Fruit fly (Drosophila melanogaster) whole organism, embryonic: ENCODE results near the gene CG8891.
A peak's percentile ranks its signal among the peaks of the same experiment; 100 is the strongest.

ENCODE experiments used
- CG10366 ChIP-seq: fragments of 200-800 bp; sonication (Bioruptor generic); IDR thresholded peaks from 2 replicates; pipeline ENCODE4 v1.3.6; 2022; ENCODE audit warnings: missing biosample characterization, missing genetic modification characterization
- CG12071 ChIP-seq: fragments of 200-800 bp; sonication (Bioruptor generic); optimal IDR thresholded peaks from 3 replicates; lab custom pipeline; 2018; ENCODE audit warnings: missing biosample characterization, mild to moderate bottlenecking, missing genetic modification characterization
- CG14710 ChIP-seq: fragments of 200-800 bp; sonication (Bioruptor generic); optimal IDR thresholded peaks from 3 replicates; lab custom pipeline; 2019; ENCODE audit warnings: missing biosample characterization, mild to moderate bottlenecking, missing genetic modification characterization, moderate library complexity
- CG1602 ChIP-seq: fragments of 200-800 bp; sonication (Bioruptor generic); optimal IDR thresholded peaks from 3 replicates; lab custom pipeline; 2016; ENCODE audit warnings: missing biosample characterization, missing genetic modification characterization
- CG16815 ChIP-seq: fragments of 200-800 bp; sonication (Bioruptor generic); optimal IDR thresholded peaks from 3 replicates; lab custom pipeline; 2017; ENCODE audit warnings: missing biosample characterization, mild to moderate bottlenecking, missing genetic modification characterization
- CG17328 ChIP-seq: fragments of 200-800 bp; sonication (Bioruptor generic); IDR thresholded peaks from 2 replicates; pipeline ENCODE4 v1.3.6; 2022; ENCODE audit warnings: missing biosample characterization, missing genetic modification characterization
- CG17568 ChIP-seq: fragments of 200-800 bp; sonication (Bioruptor generic); optimal IDR thresholded peaks from 2 replicates; lab custom pipeline; 2018; ENCODE audit warnings: missing biosample characterization, mild to moderate bottlenecking, missing genetic modification characterization, moderate library complexity
- CG2678 ChIP-seq: fragments of 200-800 bp; sonication (Bioruptor generic); optimal IDR thresholded peaks from 3 replicates; lab custom pipeline; 2019; ENCODE audit warnings: missing biosample characterization, mild to moderate bottlenecking, missing genetic modification characterization, moderate library complexity
- CG31388 ChIP-seq: fragments of 200-800 bp; sonication (Bioruptor generic); optimal IDR thresholded peaks from 2 replicates; lab custom pipeline; 2016; ENCODE audit warnings: missing biosample characterization, missing genetic modification characterization
- CG32532 ChIP-seq: fragments of 200-800 bp; sonication (Bioruptor generic); IDR thresholded peaks from 2 replicates; pipeline ENCODE4 v1.3.6; 2022; ENCODE audit warnings: missing biosample characterization, missing genetic modification characterization
- CG3281 ChIP-seq: fragments of 200-800 bp; sonication (Bioruptor generic); optimal IDR thresholded peaks from 3 replicates; lab custom pipeline; 2017; ENCODE audit warnings: missing biosample characterization, mild to moderate bottlenecking, missing genetic modification characterization
- CG3407 ChIP-seq: fragments of 200-800 bp; sonication (Bioruptor generic); optimal IDR thresholded peaks from 2 replicates; lab custom pipeline; 2018; ENCODE audit warnings: missing biosample characterization, mild to moderate bottlenecking, missing genetic modification characterization
- CG34422 ChIP-seq: fragments of 200-800 bp; sonication (Bioruptor generic); IDR thresholded peaks from 3 replicates; pipeline ENCODE4 v1.3.6; 2022; ENCODE audit warnings: missing biosample characterization, missing genetic modification characterization
- CG3847 ChIP-seq: fragments of 200-800 bp; sonication (Bioruptor generic); IDR thresholded peaks from 2 replicates; pipeline ENCODE4 v1.3.6; 2022; ENCODE audit warnings: missing biosample characterization, missing genetic modification characterization
- CG4328 ChIP-seq: fragments of 200-800 bp; sonication (Bioruptor generic); optimal IDR thresholded peaks from 3 replicates; lab custom pipeline; 2017; ENCODE audit warnings: missing biosample characterization, missing genetic modification reagents, missing genetic modification characterization
- CG8388 ChIP-seq: fragments of 200-800 bp; sonication (Bioruptor generic); optimal IDR thresholded peaks from 2 replicates; lab custom pipeline; 2019; ENCODE audit warnings: missing biosample characterization, mild to moderate bottlenecking, missing genetic modification characterization, moderate library complexity
- CG8924 ChIP-seq: fragments of 200-800 bp; optimal IDR thresholded peaks from 3 replicates; lab custom pipeline; 2019; ENCODE audit warnings: missing biosample characterization, mild to moderate bottlenecking, missing genetic modification characterization, moderate library complexity
- CG9817 ChIP-seq: fragments of 200-800 bp; sonication (Bioruptor generic); optimal IDR thresholded peaks from 2 replicates; lab custom pipeline; 2018; ENCODE audit warnings: missing biosample characterization, mild to moderate bottlenecking, missing genetic modification characterization, moderate library complexity
- CG9876 ChIP-seq: fragments of 200-800 bp; sonication (Bioruptor generic); optimal IDR thresholded peaks from 2 replicates; lab custom pipeline; 2016; ENCODE audit warnings: missing biosample characterization, missing genetic modification characterization
- D19A ChIP-seq: fragments of 200-800 bp; optimal IDR thresholded peaks from 3 replicates; lab custom pipeline; 2019; ENCODE audit warnings: missing biosample characterization, mild to moderate bottlenecking, missing genetic modification characterization, moderate library complexity
- D19B ChIP-seq: fragments of 200-800 bp; sonication (Bioruptor generic); optimal IDR thresholded peaks from 2 replicates; lab custom pipeline; 2017; ENCODE audit warnings: missing biosample characterization, mild to moderate bottlenecking, missing genetic modification characterization
- E2f2 ChIP-seq: fragments of 200-800 bp; sonication (Bioruptor generic); IDR thresholded peaks from 2 replicates; pipeline ENCODE4 v1.3.6; 2022; ENCODE audit warnings: missing biosample characterization, missing genetic modification characterization
- Eip74EF ChIP-seq, 2 experiments: fragments of 200-800 bp in 1 of 2; fragments of >200 bp in 1 of 2; sonication (Bioruptor generic) in 1 of 2; optimal IDR thresholded peaks; 2 replicates each; lab custom pipeline; 2017 to 2019; ENCODE audit warnings: missing biosample characterization in 2 of 2, missing genetic modification characterization in 2 of 2, mild to moderate bottlenecking in 1 of 2, moderate library complexity in 1 of 2
- Fer2 ChIP-seq: fragments of 200-800 bp; sonication (Bioruptor generic); optimal IDR thresholded peaks from 2 replicates; lab custom pipeline; 2018; ENCODE audit warnings: missing biosample characterization, mild to moderate bottlenecking, missing genetic modification characterization, moderate library complexity
- HLH54F ChIP-seq: fragments of 200-800 bp; sonication (Bioruptor generic); optimal IDR thresholded peaks from 3 replicates; lab custom pipeline; 2016; ENCODE audit warnings: missing biosample characterization, missing genetic modification characterization
- HmgZ ChIP-seq: fragments of 200-800 bp; sonication (Bioruptor generic); optimal IDR thresholded peaks from 2 replicates; lab custom pipeline; 2018; ENCODE audit warnings: missing biosample characterization, mild to moderate bottlenecking, missing genetic modification characterization
- Lim3 ChIP-seq: fragments of 200-800 bp; sonication (Bioruptor generic); IDR thresholded peaks from 2 replicates; pipeline ENCODE4 v1.3.6; 2022; ENCODE audit warnings: missing biosample characterization, missing genetic modification characterization
- Meics ChIP-seq: fragments of 200-800 bp; sonication (Bioruptor generic); optimal IDR thresholded peaks from 2 replicates; lab custom pipeline; 2017; ENCODE audit warnings: missing biosample characterization, mild to moderate bottlenecking, missing genetic modification characterization
- Optix ChIP-seq: fragments of 200-800 bp; sonication (Bioruptor generic); IDR thresholded peaks from 3 replicates; pipeline ENCODE4 v1.3.6; 2022; ENCODE audit warnings: missing biosample characterization, missing genetic modification characterization
- btn ChIP-seq: fragments of 200-800 bp; sonication (Bioruptor generic); optimal IDR thresholded peaks from 2 replicates; lab custom pipeline; 2016; ENCODE audit warnings: missing biosample characterization, missing genetic modification characterization
- cas ChIP-seq: fragments of 200-800 bp; sonication (Bioruptor generic); IDR thresholded peaks from 2 replicates; pipeline ENCODE4 v1.3.6; 2022; ENCODE audit warnings: missing biosample characterization, missing genetic modification characterization
- gcm ChIP-seq: fragments of 200-800 bp; sonication (Bioruptor generic); optimal IDR thresholded peaks from 2 replicates; lab custom pipeline; 2019; ENCODE audit warnings: missing biosample characterization, mild to moderate bottlenecking, missing genetic modification characterization, moderate library complexity
- h ChIP-seq: fragments of >200 bp; optimal IDR thresholded peaks from 2 replicates; lab custom pipeline; 2017
- hb ChIP-seq: fragments of 200-800 bp; sonication (Bioruptor generic); IDR thresholded peaks from 3 replicates; pipeline ENCODE4 v1.3.6; 2022; ENCODE audit warnings: missing biosample characterization, missing genetic modification characterization; ENCODE audit not compliant: partially characterized antibody
- hkb ChIP-seq, 2 experiments: fragments of 200-800 bp in 1 of 2; fragments of >200 bp in 1 of 2; sonication (Bioruptor generic) in 1 of 2; IDR thresholded peaks in 1 of 2; optimal IDR thresholded peaks in 1 of 2; 2 replicates each; pipeline versions ENCODE4 v1.3.6 to Lab custom; 2017 to 2022; ENCODE audit warnings: missing biosample characterization in 1 of 2, missing genetic modification characterization in 1 of 2
- hth ChIP-seq: fragments of >200 bp; optimal IDR thresholded peaks from 2 replicates; lab custom pipeline; 2017; ENCODE audit warnings: inconsistent platforms
- jigr1 ChIP-seq: fragments of 200-800 bp; sonication (Bioruptor generic); IDR thresholded peaks from 3 replicates; pipeline ENCODE4 v1.3.6; 2022; ENCODE audit warnings: missing biosample characterization, missing genetic modification characterization
- run ChIP-seq: fragments of 200-800 bp; sonication (Bioruptor generic); optimal IDR thresholded peaks from 3 replicates; lab custom pipeline; 2018; ENCODE audit warnings: missing biosample characterization, mild to moderate bottlenecking, missing genetic modification characterization
- sima ChIP-seq: fragments of 200-800 bp; sonication (Bioruptor generic); optimal IDR thresholded peaks from 2 replicates; lab custom pipeline; 2016; ENCODE audit warnings: missing biosample characterization, missing genetic modification characterization
- slbo ChIP-seq: fragments of 200-800 bp; sonication (Bioruptor generic); IDR thresholded peaks from 2 replicates; pipeline ENCODE4 v1.3.6; 2022; ENCODE audit warnings: missing biosample characterization, missing genetic modification characterization
- slou ChIP-seq: fragments of 200-800 bp; sonication (Bioruptor generic); optimal IDR thresholded peaks from 3 replicates; lab custom pipeline; 2016; ENCODE audit warnings: missing biosample characterization, missing genetic modification characterization
- slp2 ChIP-seq: fragments of 200-800 bp; sonication (Bioruptor generic); optimal IDR thresholded peaks from 2 replicates; lab custom pipeline; 2016; ENCODE audit warnings: missing biosample characterization, missing genetic modification characterization
- so ChIP-seq: fragments of 200-800 bp; sonication (Bioruptor generic); IDR thresholded peaks from 3 replicates; pipeline ENCODE4 v1.3.6; 2022; ENCODE audit warnings: missing biosample characterization, missing genetic modification characterization
- sqz ChIP-seq: fragments of 200-800 bp; sonication (Bioruptor generic); optimal IDR thresholded peaks from 3 replicates; lab custom pipeline; 2018; ENCODE audit warnings: missing biosample characterization, mild to moderate bottlenecking, missing genetic modification characterization
- ssp ChIP-seq: fragments of 200-800 bp; sonication (Bioruptor generic); IDR thresholded peaks from 2 replicates; pipeline ENCODE4 v1.3.6; 2022; ENCODE audit warnings: missing biosample characterization, missing genetic modification characterization
- tio ChIP-seq: fragments of 200-800 bp; sonication (Bioruptor generic); optimal IDR thresholded peaks from 2 replicates; lab custom pipeline; 2017; ENCODE audit warnings: missing biosample characterization, missing genetic modification characterization, inconsistent platforms
- tna ChIP-seq: fragments of 200-800 bp; sonication (Bioruptor generic); IDR thresholded peaks from 2 replicates; pipeline ENCODE4 v1.3.6; 2022; ENCODE audit warnings: missing biosample characterization, missing genetic modification characterization; ENCODE audit not compliant: partially characterized antibody
- vfl ChIP-seq: fragments of 200-800 bp; sonication (Bioruptor generic); optimal IDR thresholded peaks from 2 replicates; lab custom pipeline; 2016; ENCODE audit warnings: missing biosample characterization, missing genetic modification characterization
- zen2 ChIP-seq: fragments of 200-800 bp; sonication (Bioruptor generic); IDR thresholded peaks from 3 replicates; pipeline ENCODE4 v1.3.6; 2022; ENCODE audit warnings: missing biosample characterization, missing genetic modification characterization; ENCODE audit not compliant: partially characterized antibody

CG8891 gene

dm6 chr2L:5004677-5005463, 25.7 kb upstream of the CG8891 start (continued):
- peak; percentile 89 for TF ChIP-seq D19A (tag; lab: Kevin White, UChicago)
- TF ChIP-seq run (tag; lab: Kevin White, UChicago): peak; percentile 84
- TF ChIP-seq cas (GFP tag; lab: Robert Waterston, UW): peak; percentile 95
- peak; percentile 86 for TF ChIP-seq CG3407 (GFP tag; lab: Kevin White, UChicago)
- peak; percentile 91 for TF ChIP-seq CG8388
- TF ChIP-seq CG16815: peak; percentile 93
- peak; percentile 91 for TF ChIP-seq jigr1 (GFP tag; lab: Robert Waterston, UW)
- TF ChIP-seq CG17328: peak; percentile 95
- TF ChIP-seq zen2: no peak
- TF ChIP-seq Lim3 (GFP tag; lab: Robert Waterston, UW): peak; percentile 84
- peak; percentile 97 for TF ChIP-seq CG2678 (tag; lab: Kevin White, UChicago)
- TF ChIP-seq Fer2 (tag; lab: Kevin White, UChicago): peak; percentile 93
- peak; percentile 96 for TF ChIP-seq CG3847 (GFP tag; lab: Robert Waterston, UW)
- TF ChIP-seq CG4328: peak; percentile 87
- no peak for TF ChIP-seq hth (lab: Kevin White, UChicago)
- peak; percentile 79 for TF ChIP-seq CG31388 (GFP tag; lab: Kevin White, UChicago)
- TF ChIP-seq vfl: peak; percentile 94
- TF ChIP-seq hb: no peak
- TF ChIP-seq CG32532 (GFP tag; lab: Robert Waterston, UW): peak; percentile 97
- TF ChIP-seq tio (GFP tag; lab: Kevin White, UChicago): no peak
- TF ChIP-seq CG14710 (tag; lab: Kevin White, UChicago): peak; percentile 84
- peak; percentile 77 for TF ChIP-seq E2f2 (GFP tag; lab: Robert Waterston, UW)
- peak; percentile 87 for TF ChIP-seq gcm
- TF ChIP-seq CG1602 (GFP tag; lab: Kevin White, UChicago): peak; percentile 89
- TF ChIP-seq ssp: peak; percentile 89
- peak; percentile 96 for TF ChIP-seq so
- TF ChIP-seq CG9876: peak; percentile 92
- TF ChIP-seq CG8924 (tag; lab: Kevin White, UChicago): peak; percentile 94
- peak in 1 of 2 experiments; percentile 88 for TF ChIP-seq Eip74EF (GFP tag; optimal IDR thresholded peaks at IDR 0.05; lab: Kevin White, UChicago)
- TF ChIP-seq Optix: peak; percentile 91
- TF ChIP-seq CG17568 (GFP tag; lab: Kevin White, UChicago): peak; percentile 90
- peak; percentile 84 for TF ChIP-seq D19B
- peak; percentile 96 for TF ChIP-seq CG9817 (tag; lab: Kevin White, UChicago)
- peak; percentile 95 for TF ChIP-seq CG10366 (GFP tag; lab: Robert Waterston, UW)
- peak; percentile 95 for TF ChIP-seq CG3281 (GFP tag; lab: Kevin White, UChicago)
- no peak for TF ChIP-seq h (lab: Kevin White, UChicago)
- peak; percentile 96 for TF ChIP-seq HmgZ
- no peak for TF ChIP-seq hkb (optimal IDR thresholded peaks at IDR 0.05; lab: Kevin White, UChicago)
- peak; percentile 97 for TF ChIP-seq hkb (GFP tag; IDR thresholded peaks at IDR 0.05; lab: Robert Waterston, UW)
- TF ChIP-seq slou (GFP tag; lab: Kevin White, UChicago): peak; percentile 92
- no peak for TF ChIP-seq tna (GFP tag; lab: Robert Waterston, UW)
- TF ChIP-seq HLH54F (GFP tag; lab: Kevin White, UChicago): peak; percentile 95
- TF ChIP-seq CG12071 (GFP tag; lab: Kevin White, UChicago): peak; percentile 93
- peak; percentile 96 for TF ChIP-seq CG34422 (GFP tag; lab: Robert Waterston, UW)
- peak; percentile 92 for TF ChIP-seq slp2
- TF ChIP-seq sqz (GFP tag; lab: Kevin White, UChicago): peak; percentile 81
- TF ChIP-seq Meics (GFP tag; lab: Kevin White, UChicago): peak; percentile 97
- TF ChIP-seq btn (GFP tag; lab: Kevin White, UChicago): peak; percentile 84
- peak; percentile 98 for TF ChIP-seq slbo (GFP tag; lab: Robert Waterston, UW)
- TF ChIP-seq sima (GFP tag; lab: Kevin White, UChicago): peak; percentile 87
